Worm (Caenorhabditis elegans): ENCODE results near the gene Y47D3A.31.

Gene Y47D3A.31

DNA sequence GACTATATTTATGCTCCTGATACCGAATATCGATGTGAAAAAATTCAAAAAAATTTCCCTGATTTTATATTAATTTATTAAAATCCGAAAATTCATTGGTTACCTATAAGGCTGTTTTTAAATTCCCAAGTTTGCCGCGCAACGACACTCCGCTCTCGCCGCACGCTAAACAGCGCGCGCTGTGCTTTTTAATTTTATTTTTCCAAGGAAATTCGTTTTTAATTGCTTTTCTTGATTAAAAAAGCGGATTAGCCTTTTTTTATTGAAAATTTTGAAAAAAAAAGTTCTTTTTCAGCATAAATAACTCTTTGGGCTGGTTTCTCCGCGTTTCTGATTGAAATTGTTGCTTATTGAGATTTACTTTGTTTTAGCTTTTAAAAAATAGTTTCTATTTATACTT is 49.7 kb downstream of the Y47D3A.31 start:
- TF ChIP-seq ztf-11 (tag; optimal IDR thresholded peaks at IDR 0.05) (no peak), nhr-28 (tag; optimal IDR thresholded peaks at IDR 0.05) (no peak), nhr-12 (tag; optimal IDR thresholded peaks at IDR 0.05) (no peak), blmp-1 (tag; optimal IDR thresholded peaks at IDR 0.05) (no peak), lin-32 (GFP tag; optimal IDR thresholded peaks at IDR 0.05) (no peak), zip-8 (tag; optimal IDR thresholded peaks at IDR 0.05) (no peak), ces-1 (GFP tag; optimal IDR thresholded peaks at IDR 0.05) (no peak), unc-120 (tag; optimal IDR thresholded peaks at IDR 0.05; ENCODE audit: poor library complexity, severe bottlenecking) (no peak), nhr-76 (tag; optimal IDR thresholded peaks at IDR 0.05) (no peak), hlh-1 (tag; optimal IDR thresholded peaks at IDR 0.05) (no peak), tbx-8 (GFP tag; optimal IDR thresholded peaks at IDR 0.05) (no peak), M03D4.4 (tag; optimal IDR thresholded peaks at IDR 0.05) (no peak), lsy-2 (tag; optimal IDR thresholded peaks at IDR 0.05) (no peak), drap-1 (GFP tag; optimal IDR thresholded peaks at IDR 0.05) (no peak), ceh-43 (GFP tag; optimal IDR thresholded peaks at IDR 0.05) (no peak), ceh-39 (tag; optimal IDR thresholded peaks at IDR 0.05) (no peak), lin-13 (tag; optimal IDR thresholded peaks at IDR 0.05) (no peak), mep-1 (tag; optimal IDR thresholded peaks at IDR 0.05) (no peak), unc-62 (GFP tag; optimal IDR thresholded peaks at IDR 0.05) (no peak), sptf-1 (tag; optimal IDR thresholded peaks at IDR 0.05) (no peak)
